Worm (Caenorhabditis elegans) whole organism, early embryonic: Measurements from ENCODE around the gene C45G9.2.
"Not testable (repeated sequence)": the region's sequence is repeated elsewhere in the genome, so short reads cannot be mapped to it uniquely, and the experiment has no call there.

ENCODE experiments used
- B0310.2 ChIP-seq: sonication (generic microtip); optimal IDR thresholded peaks from 2 replicates; lab custom pipeline; 2016; ENCODE audit warnings: mild to moderate bottlenecking, missing genetic modification characterization, missing compliant biosample characterization
- F13C5.2 ChIP-seq: sonication (generic microtip); optimal IDR thresholded peaks from 2 replicates; lab custom pipeline; 2017; ENCODE audit warnings: mild to moderate bottlenecking, missing genetic modification characterization, inconsistent platforms, missing compliant biosample characterization
- aly-1 ChIP-seq: sonication (generic microtip); optimal IDR thresholded peaks from 2 replicates; lab custom pipeline; 2016; ENCODE audit warnings: missing genetic modification characterization, missing compliant biosample characterization
- ama-1 ChIP-seq: fragments of 150-350 bp; optimal IDR thresholded peaks from 2 replicates; lab custom pipeline; 2014
- ceh-13 ChIP-seq: fragments of 200-800 bp; sonication (Bioruptor generic); optimal IDR thresholded peaks from 2 replicates; lab custom pipeline; 2018; ENCODE audit warnings: mild to moderate bottlenecking, missing genetic modification characterization, missing compliant biosample characterization
- ceh-36 ChIP-seq: sonication (generic microtip); optimal IDR thresholded peaks from 2 replicates; lab custom pipeline; 2016; ENCODE audit warnings: missing genetic modification characterization, inconsistent platforms, missing compliant biosample characterization
- ets-7 ChIP-seq: sonication (generic microtip); optimal IDR thresholded peaks from 2 replicates; lab custom pipeline; 2016; ENCODE audit warnings: missing genotype, missing genetic modification characterization, missing compliant biosample characterization
- flt-1 ChIP-seq: fragments of 200-800 bp; sonication (Bioruptor generic); IDR thresholded peaks from 2 replicates; pipeline ENCODE4 v1.3.6; 2022; ENCODE audit warnings: missing genetic modification characterization, missing compliant biosample characterization
- hmbx-1 ChIP-seq: sonication (generic microtip); optimal IDR thresholded peaks from 2 replicates; lab custom pipeline; 2016; ENCODE audit warnings: mild to moderate bottlenecking, missing genetic modification characterization, missing compliant biosample characterization
- hmg-4 ChIP-seq: fragments of 200-800 bp; sonication (Bioruptor generic); optimal IDR thresholded peaks from 2 replicates; lab custom pipeline; 2018; ENCODE audit warnings: mild to moderate bottlenecking, missing genetic modification characterization, missing compliant biosample characterization
- hnd-1 ChIP-seq: sonication (generic microtip); optimal IDR thresholded peaks from 2 replicates; lab custom pipeline; 2016; ENCODE audit warnings: missing genetic modification characterization, missing compliant biosample characterization
- pes-1 ChIP-seq: fragments of 200-800 bp; sonication (Bioruptor generic); IDR thresholded peaks from 2 replicates; pipeline ENCODE4 v1.3.6; 2022; ENCODE audit warnings: missing genetic modification reagents, missing genetic modification characterization, missing compliant biosample characterization
- scrt-1 ChIP-seq: fragments of 200-800 bp; sonication (Bioruptor generic); IDR thresholded peaks from 2 replicates; pipeline ENCODE4 v1.3.6; 2022; ENCODE audit warnings: missing genetic modification characterization, missing compliant biosample characterization
- sea-1 ChIP-seq: fragments of 200-800 bp; sonication (Bioruptor generic); conservative IDR thresholded peaks from 2 replicates; pipeline ENCODE4 v1.3.6; 2022; ENCODE audit warnings: missing genetic modification characterization, missing compliant biosample characterization
- tbx-11 ChIP-seq: fragments of 200-800 bp; sonication (Bioruptor generic); IDR thresholded peaks from 2 replicates; pipeline ENCODE4 v1.3.6; 2022; ENCODE audit warnings: missing genetic modification characterization, missing compliant biosample characterization
- tbx-37 ChIP-seq: fragments of 200-800 bp; sonication (Bioruptor generic); conservative IDR thresholded peaks from 2 replicates; pipeline ENCODE4 v1.3.6; 2022; ENCODE audit warnings: missing genetic modification reagents, missing genetic modification characterization, missing compliant biosample characterization
- tra-4 ChIP-seq: sonication (generic microtip); optimal IDR thresholded peaks from 2 replicates; lab custom pipeline; 2017; ENCODE audit warnings: missing genetic modification characterization, missing compliant biosample characterization

The C45G9.2 gene

DNA sequence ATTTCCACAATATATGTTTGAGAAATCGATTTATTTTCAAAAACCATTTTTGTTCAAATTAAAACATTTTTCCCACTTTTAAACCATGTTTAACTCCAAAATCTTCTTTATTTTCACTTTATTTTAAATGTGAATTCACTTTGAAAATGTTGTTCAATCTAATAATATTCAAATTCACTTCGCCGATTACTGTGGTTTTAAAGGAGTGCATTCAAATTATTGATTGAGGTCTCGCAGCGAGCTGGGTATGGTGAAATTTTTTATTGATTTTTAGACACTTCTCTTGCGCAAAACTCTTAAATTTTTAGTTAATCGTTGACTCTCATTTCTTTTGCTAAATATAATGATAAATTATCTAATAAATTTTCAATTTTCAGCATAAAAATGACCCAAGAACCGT lies 21.1 kb upstream of the C45G9.2 start, which contains the start of gene C45G9.5:
Gene C45G9.5 (plus strand): TSS at position 378 of the 400 bp plus-strand sequence.
- TF ChIP-seq B0310.2 (no peak), hmbx-1 (tag; lab: Kevin White, UChicago) (no peak), pes-1 (GFP tag; lab: Robert Waterston, UW) (no peak), hnd-1 (tag; lab: Kevin White, UChicago) (no peak), tra-4 (tag; lab: Kevin White, UChicago) (no peak), ets-7 (no peak), ceh-36 (tag; lab: Kevin White, UChicago) (no peak), ama-1 (lab: Kevin White, UChicago) (no peak), tbx-11 (no peak), hmg-4 (GFP tag; lab: Kevin White, UChicago) (no peak), aly-1 (no peak), tbx-37 (GFP tag; lab: Robert Waterston, UW) (no peak)

DNA sequence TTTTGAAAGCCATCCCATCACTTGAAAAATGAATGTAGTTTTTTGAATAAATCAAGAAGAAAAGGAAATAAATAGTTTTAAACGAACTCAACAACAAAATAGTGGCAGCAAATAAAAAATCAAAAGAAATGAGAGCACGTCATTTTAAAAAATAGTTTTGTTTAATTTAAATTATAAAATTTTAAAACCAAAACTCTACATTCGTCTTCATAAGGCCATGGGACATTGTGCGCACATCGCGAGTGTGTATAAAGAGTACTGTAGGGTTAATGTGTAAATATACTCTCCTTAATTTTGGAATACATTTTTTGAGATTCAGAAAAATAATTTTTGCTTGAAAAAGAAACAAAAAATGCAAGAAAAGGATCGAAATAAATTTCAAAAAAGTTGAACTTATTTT lies 16.9 kb upstream of the C45G9.2 start, which contains the start of gene C45G9.15:
Gene C45G9.15 (minus strand): TSS at position 101 of the 400 bp plus-strand sequence.
- no peak for TF ChIP-seq hnd-1 (tag; lab: Kevin White, UChicago)
- no peak for TF ChIP-seq ceh-13

DNA sequence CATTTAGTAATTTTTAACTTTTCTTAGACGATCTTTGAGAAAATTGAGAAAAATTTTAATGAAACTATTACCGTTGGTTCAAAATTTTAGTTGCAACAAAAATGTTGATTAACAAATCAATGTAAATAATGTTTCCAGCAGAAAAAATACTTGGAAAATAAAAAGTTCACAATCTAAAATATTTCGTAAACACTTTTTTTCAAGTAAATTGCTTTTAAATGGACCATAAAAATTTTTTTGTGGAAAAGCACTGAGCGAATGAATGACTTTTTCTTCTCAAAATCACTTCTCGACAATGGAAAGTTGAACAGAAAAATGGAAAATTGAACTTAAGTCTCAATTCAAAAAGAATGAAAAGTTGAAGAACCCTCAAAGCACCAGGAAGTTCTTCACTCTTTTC lies 15.3 kb upstream of the C45G9.2 start, which contains the start of gene C45G9.8:
Gene C45G9.8 (minus strand): TSS at position 101 of the 400 bp plus-strand sequence.
- TF ChIP-seq ceh-36 (tag; lab: Kevin White, UChicago) (no peak), scrt-1 (no peak), flt-1 (GFP tag; lab: Robert Waterston, UW) (no peak), ets-7 (no peak), hnd-1 (tag; lab: Kevin White, UChicago) (no peak), sea-1 (GFP tag; lab: Robert Waterston, UW) (no peak), tbx-11 (no peak), pes-1 (GFP tag; lab: Robert Waterston, UW) (no peak), tbx-37 (GFP tag; lab: Robert Waterston, UW) (no peak), hmg-4 (GFP tag; lab: Kevin White, UChicago) (no peak)

DNA sequence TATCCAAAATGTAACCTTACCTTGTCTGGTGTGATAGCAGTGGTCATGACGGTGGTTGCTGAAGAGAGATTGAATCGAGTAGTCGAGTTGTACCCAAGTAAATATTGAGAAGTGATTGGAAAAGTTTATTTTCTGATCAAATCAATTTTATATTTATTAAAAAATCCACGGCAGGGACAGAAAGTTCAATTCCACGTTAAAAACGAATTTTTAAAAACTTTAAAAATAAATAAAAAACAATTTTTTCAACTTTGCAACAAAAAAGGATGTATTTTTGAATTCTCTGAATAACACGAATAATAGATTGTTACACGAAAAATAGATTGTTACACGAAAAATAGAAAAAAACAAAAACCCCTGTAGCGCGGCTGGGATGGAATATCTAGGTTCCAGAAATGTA lies 13.2 kb upstream of the C45G9.2 start, which contains the start of gene C45G9.9:
Gene C45G9.9 (minus strand): TSS at position 101 of the 400 bp plus-strand sequence.
- TF ChIP-seq F13C5.2 (tag; lab: Kevin White, UChicago); tra-4 (tag; lab: Kevin White, UChicago); aly-1: not testable (repeated sequence)

DNA sequence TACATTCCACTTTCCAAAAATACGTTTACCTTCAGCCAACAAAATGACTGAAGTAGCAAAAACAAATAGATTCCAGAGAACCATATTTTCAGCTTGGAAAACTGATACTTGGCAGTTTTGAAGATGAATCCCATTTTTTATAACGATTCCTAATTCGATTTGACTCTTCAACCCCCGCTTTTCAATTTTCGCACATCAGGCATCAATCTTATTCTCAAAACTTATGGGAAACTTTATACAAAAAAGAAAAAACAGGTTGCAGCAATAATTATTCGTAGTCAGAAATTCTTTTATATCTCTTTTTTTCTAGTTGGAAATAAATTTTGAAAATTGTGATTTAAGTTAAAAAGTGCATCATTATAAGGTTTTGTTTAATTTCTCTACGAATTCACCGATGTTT lies 7.1 kb upstream of the C45G9.2 start, which contains the start of gene C45G9.10:
Gene C45G9.10 (minus strand): TSS at position 101 of the 400 bp plus-strand sequence.
- no peak for TF ChIP-seq F13C5.2 (tag; lab: Kevin White, UChicago)
- no peak for TF ChIP-seq scrt-1
- TF ChIP-seq aly-1: no peak
- no peak for TF ChIP-seq ets-7
- TF ChIP-seq ceh-13: no peak
- TF ChIP-seq tra-4 (tag; lab: Kevin White, UChicago): no peak
- no peak for TF ChIP-seq ceh-36 (tag; lab: Kevin White, UChicago)
- TF ChIP-seq hmbx-1 (tag; lab: Kevin White, UChicago): no peak
- TF ChIP-seq pes-1 (GFP tag; lab: Robert Waterston, UW): no peak
- TF ChIP-seq ama-1 (lab: Kevin White, UChicago): no peak
- TF ChIP-seq sea-1 (GFP tag; lab: Robert Waterston, UW): no peak

DNA sequence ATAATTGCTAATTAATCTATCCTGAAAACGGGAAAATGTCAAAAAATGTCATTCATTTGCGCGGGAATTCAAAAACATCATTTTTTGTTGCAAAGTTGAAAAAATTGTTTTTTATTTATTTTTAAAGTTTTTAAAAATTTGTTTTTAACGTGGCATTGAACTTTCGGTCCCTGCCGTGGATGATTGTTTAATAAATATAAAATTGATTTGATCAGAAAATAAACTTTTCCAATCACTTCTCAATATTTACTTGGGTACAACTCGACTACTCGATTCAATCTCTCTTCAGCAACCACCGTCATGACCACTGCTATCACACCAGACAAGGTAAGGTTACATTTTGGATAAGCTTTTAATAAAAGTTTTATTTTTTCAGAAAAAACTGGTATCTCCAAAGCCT lies 6.5 kb upstream of the C45G9.2 start, which contains the start of gene C45G9.4:
Gene C45G9.4 (plus strand): TSS at position 301 of the 400 bp plus-strand sequence.
- TF ChIP-seq hmbx-1 (tag; lab: Kevin White, UChicago); ceh-36 (tag; lab: Kevin White, UChicago); ets-7: not testable (repeated sequence)

DNA sequence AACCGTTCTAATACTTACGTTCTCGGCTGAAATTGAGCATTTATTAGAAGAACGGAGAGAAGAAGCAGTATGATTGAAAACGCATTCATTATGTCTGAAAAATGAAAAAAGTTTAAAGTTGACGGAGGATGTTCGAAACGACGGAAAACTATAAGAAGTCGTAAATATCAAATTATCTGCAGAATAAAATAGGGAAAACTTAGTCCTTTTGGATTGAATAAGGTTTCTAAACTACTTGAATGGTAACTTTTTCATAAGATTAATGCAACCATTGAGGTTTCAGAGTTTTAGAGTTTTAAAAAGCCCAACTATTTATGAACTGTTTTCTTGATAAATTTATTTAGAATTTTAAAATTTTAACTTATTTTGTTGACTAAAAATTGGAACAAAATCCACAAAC lies 2.6 kb downstream of the C45G9.2 start, which contains the start of gene C45G9.12:
Gene C45G9.12 (minus strand): TSS at position 101 of the 400 bp plus-strand sequence.
- TF ChIP-seq ama-1 (lab: Kevin White, UChicago) (no peak), ets-7 (no peak), B0310.2 (no peak), pes-1 (GFP tag; lab: Robert Waterston, UW) (no peak), hmbx-1 (tag; lab: Kevin White, UChicago) (no peak), flt-1 (GFP tag; lab: Robert Waterston, UW) (no peak), scrt-1 (no peak), aly-1 (no peak), ceh-13 (no peak), hnd-1 (tag; lab: Kevin White, UChicago) (no peak), tbx-37 (GFP tag; lab: Robert Waterston, UW) (no peak), hmg-4 (GFP tag; lab: Kevin White, UChicago) (no peak), F13C5.2 (tag; lab: Kevin White, UChicago) (no peak), tra-4 (tag; lab: Kevin White, UChicago) (no peak), tbx-11 (no peak), ceh-36 (tag; lab: Kevin White, UChicago) (no peak), sea-1 (GFP tag; lab: Robert Waterston, UW) (no peak)

DNA sequence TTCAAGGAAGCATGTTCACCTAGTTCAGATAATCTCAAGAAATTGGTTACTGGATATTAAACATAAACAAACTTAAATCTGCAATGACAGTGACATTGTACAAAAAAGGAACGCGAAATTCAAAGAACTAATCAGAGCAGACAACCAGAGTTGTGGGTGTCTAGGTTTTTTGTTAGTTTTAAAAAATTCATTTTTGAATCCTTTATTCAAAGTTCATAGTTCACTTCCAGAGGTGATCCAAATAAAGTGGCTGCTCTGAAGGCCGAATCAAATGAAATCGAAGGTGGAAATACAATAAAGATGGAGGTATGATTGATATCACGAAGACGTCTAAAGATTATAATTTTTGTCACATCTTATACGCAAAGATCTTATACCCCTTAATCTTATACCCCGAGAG lies 5.5 kb downstream of the C45G9.2 start, which contains the start of gene ttbk-6:
Gene ttbk-6 (plus strand): TSS at position 301 of the 400 bp plus-strand sequence.
- no peak for TF ChIP-seq B0310.2
- TF ChIP-seq tbx-11: no peak
- TF ChIP-seq flt-1 (GFP tag; lab: Robert Waterston, UW): no peak
- no peak for TF ChIP-seq tbx-37 (GFP tag; lab: Robert Waterston, UW)
- no peak for TF ChIP-seq ceh-13
- no peak for TF ChIP-seq sea-1 (GFP tag; lab: Robert Waterston, UW)
- no peak for TF ChIP-seq hnd-1 (tag; lab: Kevin White, UChicago)
- no peak for TF ChIP-seq ama-1 (lab: Kevin White, UChicago)
- no peak for TF ChIP-seq scrt-1
- TF ChIP-seq pes-1 (GFP tag; lab: Robert Waterston, UW): no peak
- TF ChIP-seq ceh-36 (tag; lab: Kevin White, UChicago): no peak
- TF ChIP-seq hmbx-1 (tag; lab: Kevin White, UChicago): no peak
- no peak for TF ChIP-seq F13C5.2 (tag; lab: Kevin White, UChicago)
- no peak for TF ChIP-seq hmg-4 (GFP tag; lab: Kevin White, UChicago)
- no peak for TF ChIP-seq ets-7
- no peak for TF ChIP-seq aly-1
- TF ChIP-seq tra-4 (tag; lab: Kevin White, UChicago): no peak
